Worm (Caenorhabditis elegans): ENCODE data around the gene C16D9.9.

C16D9.9 gene

ce11 chrV:8271995-8272394 lies 8.0 kb downstream of the C16D9.9 start, which contains the start of gene asp-5:
Gene asp-5 (plus strand): TSS chrV:8272385.
- TF ChIP-seq pha-4 (tag; optimal IDR thresholded peaks at IDR 0.05) (no peak), elt-2 (tag; optimal IDR thresholded peaks at IDR 0.05) (peak; percentile 34)

ce11 chrV:8278830-8279229 lies 14.8 kb downstream of the C16D9.9 start, which contains the start of gene str-136:
Gene str-136 (minus strand): TSS chrV:8278930.
- TF ChIP-seq eyg-1 (tag; optimal IDR thresholded peaks at IDR 0.05) (no peak), pha-2 (tag; optimal IDR thresholded peaks at IDR 0.05) (no peak), ceh-22 (tag; optimal IDR thresholded peaks at IDR 0.05) (no peak), ceh-24 (tag; optimal IDR thresholded peaks at IDR 0.05) (no peak), elt-2 (tag; optimal IDR thresholded peaks at IDR 0.05) (no peak), lim-6 (tag; optimal IDR thresholded peaks at IDR 0.05) (no peak), K09A11.1 (tag; optimal IDR thresholded peaks at IDR 0.05; ENCODE audit: insufficient read depth) (no peak), F13H6.1 (tag; optimal IDR thresholded peaks at IDR 0.05) (no peak), elt-4 (tag; optimal IDR thresholded peaks at IDR 0.05) (no peak), unc-55 (GFP tag; optimal IDR thresholded peaks at IDR 0.05) (no peak), hlh-15 (tag; optimal IDR thresholded peaks at IDR 0.05) (no peak), fkh-6 (tag; optimal IDR thresholded peaks at IDR 0.05) (no peak), sox-4 (tag; optimal IDR thresholded peaks at IDR 0.05) (no peak), ceh-34 (tag; optimal IDR thresholded peaks at IDR 0.05) (no peak), syd-9 (tag; optimal IDR thresholded peaks at IDR 0.05) (no peak), hlh-13 (GFP tag; optimal IDR thresholded peaks at IDR 0.05) (no peak), Y22D7AL.16 (tag; optimal IDR thresholded peaks at IDR 0.05) (no peak), tbx-2 (tag; optimal IDR thresholded peaks at IDR 0.05) (no peak), lin-11 (tag; optimal IDR thresholded peaks at IDR 0.05) (no peak)

ce11 chrV:8280770-8281169 lies 16.7 kb downstream of the C16D9.9 start, which contains the start of gene str-135:
Gene str-135 (minus strand): TSS chrV:8280870.
- no peak for TF ChIP-seq pha-2 (tag; optimal IDR thresholded peaks at IDR 0.05)
- no peak for TF ChIP-seq ama-1 (optimal IDR thresholded peaks at IDR 0.05)
- no peak for TF ChIP-seq fax-1 (tag; optimal IDR thresholded peaks at IDR 0.05)
- TF ChIP-seq T23F11.4 (GFP tag; optimal IDR thresholded peaks at IDR 0.05): no peak
- TF ChIP-seq ahr-1 (tag; optimal IDR thresholded peaks at IDR 0.05): no peak
- TF ChIP-seq ceh-6 (GFP tag; optimal IDR thresholded peaks at IDR 0.05): no peak
- TF ChIP-seq hlh-15 (tag; optimal IDR thresholded peaks at IDR 0.05): no peak
- no peak for TF ChIP-seq dve-1 (tag; optimal IDR thresholded peaks at IDR 0.05)
- TF ChIP-seq ceh-24 (tag; optimal IDR thresholded peaks at IDR 0.05): no peak

ce11 chrV:8281646-8282045 lies 17.6 kb downstream of the C16D9.9 start:
- no peak for TF ChIP-seq pros-1 (tag; optimal IDR thresholded peaks at IDR 0.05)
- no peak for TF ChIP-seq Y22D7AL.16 (tag; optimal IDR thresholded peaks at IDR 0.05)
- no peak for TF ChIP-seq ceh-2 (tag; optimal IDR thresholded peaks at IDR 0.05)
- TF ChIP-seq K02D7.2 (tag; optimal IDR thresholded peaks at IDR 0.05): no peak
- no peak for TF ChIP-seq T23F11.4 (GFP tag; optimal IDR thresholded peaks at IDR 0.05)
- TF ChIP-seq syd-9 (tag; optimal IDR thresholded peaks at IDR 0.05): no peak
- no peak for TF ChIP-seq odd-2 (tag; optimal IDR thresholded peaks at IDR 0.05)
- no peak for TF ChIP-seq unc-42 (tag; optimal IDR thresholded peaks at IDR 0.05)
- no peak for TF ChIP-seq ceh-14 (tag; optimal IDR thresholded peaks at IDR 0.05)
- TF ChIP-seq ztf-16 (tag; optimal IDR thresholded peaks at IDR 0.05): no peak
- TF ChIP-seq unc-86 (tag; optimal IDR thresholded peaks at IDR 0.05): no peak
- TF ChIP-seq fkh-6 (tag; optimal IDR thresholded peaks at IDR 0.05): no peak
- no peak for TF ChIP-seq sox-4 (tag; optimal IDR thresholded peaks at IDR 0.05)
- no peak for TF ChIP-seq nfya-1 (tag; optimal IDR thresholded peaks at IDR 0.05)
- TF ChIP-seq lim-6 (tag; optimal IDR thresholded peaks at IDR 0.05): no peak
- TF ChIP-seq lin-11 (tag; optimal IDR thresholded peaks at IDR 0.05): no peak
- no peak for TF ChIP-seq hlh-8 (tag; optimal IDR thresholded peaks at IDR 0.05)
- no peak for TF ChIP-seq ceh-24 (tag; optimal IDR thresholded peaks at IDR 0.05)
- no peak for TF ChIP-seq pha-4 (tag; optimal IDR thresholded peaks at IDR 0.05)
- TF ChIP-seq ttx-3 (tag; optimal IDR thresholded peaks at IDR 0.05): no peak

Data from whole organism, late embryonic.